Fruit fly (Drosophila melanogaster) whole organism, embryonic: ENCODE results near the gene CG7120.
A peak's percentile ranks its signal among the peaks of the same experiment; 100 is the strongest.

ENCODE experiments used
- Blimp-1 ChIP-seq: fragments of 200-800 bp; sonication (Bioruptor generic); optimal IDR thresholded peaks from 3 replicates; lab custom pipeline; 2018; ENCODE audit warnings: missing biosample characterization, missing genetic modification characterization, mild to moderate bottlenecking, moderate library complexity, missing genetic modification reagents
- CG10979 ChIP-seq: fragments of 200-800 bp; sonication (Bioruptor generic); optimal IDR thresholded peaks from 2 replicates; lab custom pipeline; 2018; ENCODE audit warnings: missing biosample characterization, mild to moderate bottlenecking, missing genetic modification characterization, moderate library complexity
- CG12391 ChIP-seq: fragments of 200-800 bp; sonication (Bioruptor generic); optimal IDR thresholded peaks from 3 replicates; lab custom pipeline; 2018; ENCODE audit warnings: missing biosample characterization, mild to moderate bottlenecking, missing genetic modification characterization, moderate library complexity
- CG13775 ChIP-seq: fragments of 200-800 bp; sonication (Bioruptor generic); optimal IDR thresholded peaks from 3 replicates; lab custom pipeline; 2017; ENCODE audit warnings: missing biosample characterization, mild to moderate bottlenecking, missing genetic modification characterization
- CG14710 ChIP-seq: fragments of 200-800 bp; sonication (Bioruptor generic); optimal IDR thresholded peaks from 3 replicates; lab custom pipeline; 2019; ENCODE audit warnings: missing biosample characterization, mild to moderate bottlenecking, missing genetic modification characterization, moderate library complexity
- CG15011 ChIP-seq: fragments of 200-800 bp; sonication (Bioruptor generic); optimal IDR thresholded peaks from 3 replicates; lab custom pipeline; 2018; ENCODE audit warnings: missing biosample characterization, mild to moderate bottlenecking, missing genetic modification characterization
- CG15601 ChIP-seq: fragments of 200-800 bp; sonication (Bioruptor generic); optimal IDR thresholded peaks from 3 replicates; lab custom pipeline; 2019; ENCODE audit warnings: missing biosample characterization, mild to moderate bottlenecking, missing genetic modification characterization, moderate library complexity
- CG17328 ChIP-seq: fragments of 200-800 bp; sonication (Bioruptor generic); IDR thresholded peaks from 2 replicates; pipeline ENCODE4 v1.3.6; 2022; ENCODE audit warnings: missing biosample characterization, missing genetic modification characterization
- CG17912 ChIP-seq: fragments of 200-800 bp; sonication (Bioruptor generic); optimal IDR thresholded peaks from 2 replicates; lab custom pipeline; 2018; ENCODE audit warnings: missing biosample characterization, mild to moderate bottlenecking, missing genetic modification characterization
- CG18262 ChIP-seq: fragments of 200-800 bp; optimal IDR thresholded peaks from 3 replicates; lab custom pipeline; 2019; ENCODE audit warnings: missing biosample characterization, mild to moderate bottlenecking, missing genetic modification characterization, moderate library complexity
- CG2129 ChIP-seq: fragments of 200-800 bp; sonication (Bioruptor generic); IDR thresholded peaks from 2 replicates; pipeline ENCODE4 v1.3.6; 2022; ENCODE audit warnings: missing biosample characterization, missing genetic modification characterization; ENCODE audit not compliant: partially characterized antibody
- CG2678 ChIP-seq: fragments of 200-800 bp; sonication (Bioruptor generic); optimal IDR thresholded peaks from 3 replicates; lab custom pipeline; 2019; ENCODE audit warnings: missing biosample characterization, mild to moderate bottlenecking, missing genetic modification characterization, moderate library complexity
- CG31441 ChIP-seq: fragments of 200-800 bp; sonication (Bioruptor generic); IDR thresholded peaks from 2 replicates; pipeline ENCODE4 v1.3.6; 2022; ENCODE audit warnings: missing biosample characterization, missing genetic modification characterization
- CG4360 ChIP-seq: fragments of 200-800 bp; sonication (Bioruptor generic); IDR thresholded peaks from 2 replicates; pipeline ENCODE4 v1.3.6; 2022; ENCODE audit warnings: missing biosample characterization, missing genetic modification characterization
- CG6254 ChIP-seq: fragments of 200-800 bp; sonication (Bioruptor generic); optimal IDR thresholded peaks from 3 replicates; lab custom pipeline; 2017; ENCODE audit warnings: mild to moderate bottlenecking, missing biosample characterization, missing genetic modification reagents, missing genetic modification characterization
- CG6683 ChIP-seq: fragments of 200-800 bp; sonication (Bioruptor generic); optimal IDR thresholded peaks from 2 replicates; lab custom pipeline; 2017; ENCODE audit warnings: missing biosample characterization, mild to moderate bottlenecking, missing genetic modification characterization, missing genetic modification reagents
- CG6689 ChIP-seq: fragments of 200-800 bp; sonication (Bioruptor generic); IDR thresholded peaks from 2 replicates; pipeline ENCODE4 v1.3.6; 2022; ENCODE audit warnings: missing biosample characterization, missing genetic modification characterization
- CG8281 ChIP-seq: fragments of 200-800 bp; sonication (Bioruptor generic); optimal IDR thresholded peaks from 2 replicates; lab custom pipeline; 2018; ENCODE audit warnings: missing biosample characterization, mild to moderate bottlenecking, missing genetic modification characterization, moderate library complexity
- CG8388 ChIP-seq: fragments of 200-800 bp; sonication (Bioruptor generic); optimal IDR thresholded peaks from 2 replicates; lab custom pipeline; 2019; ENCODE audit warnings: missing biosample characterization, mild to moderate bottlenecking, missing genetic modification characterization, moderate library complexity
- CG9609 ChIP-seq: fragments of 200-800 bp; sonication (Bioruptor generic); optimal IDR thresholded peaks from 3 replicates; lab custom pipeline; 2016; ENCODE audit warnings: missing biosample characterization, missing genetic modification characterization
- D ChIP-seq, 2 experiments: fragments of 200-800 bp in 1 of 2; fragments of >200 bp in 1 of 2; sonication (Bioruptor generic) in 1 of 2; optimal IDR thresholded peaks; 2 replicates in 1 of 2; 3 replicates in 1 of 2; lab custom pipeline; 2017; ENCODE audit warnings: mild to moderate bottlenecking in 1 of 2, missing biosample characterization in 1 of 2, missing genetic modification characterization in 1 of 2, missing genetic modification reagents in 1 of 2
- Dad ChIP-seq: fragments of 200-800 bp; sonication (Bioruptor generic); optimal IDR thresholded peaks from 3 replicates; lab custom pipeline; 2016; ENCODE audit warnings: missing biosample characterization, missing genetic modification characterization
- Dip3 ChIP-seq: fragments of 200-800 bp; sonication (Bioruptor generic); optimal IDR thresholded peaks from 3 replicates; lab custom pipeline; 2016; ENCODE audit warnings: missing biosample characterization, missing genetic modification characterization
- HHEX ChIP-seq: fragments of 200-800 bp; sonication (Bioruptor generic); optimal IDR thresholded peaks from 3 replicates; lab custom pipeline; 2017; ENCODE audit warnings: missing biosample characterization, mild to moderate bottlenecking, missing genetic modification characterization, missing genetic modification reagents
- Hsf ChIP-seq: fragments of 200-800 bp; sonication (Bioruptor generic); optimal IDR thresholded peaks from 3 replicates; lab custom pipeline; 2016; ENCODE audit warnings: missing biosample characterization, missing genetic modification characterization
- Lhr ChIP-seq: fragments of 200-800 bp; sonication (Bioruptor generic); optimal IDR thresholded peaks from 3 replicates; lab custom pipeline; 2017; ENCODE audit warnings: mild to moderate bottlenecking, missing biosample characterization, missing genetic modification reagents, missing genetic modification characterization
- Meics ChIP-seq: fragments of 200-800 bp; sonication (Bioruptor generic); optimal IDR thresholded peaks from 2 replicates; lab custom pipeline; 2017; ENCODE audit warnings: missing biosample characterization, mild to moderate bottlenecking, missing genetic modification characterization
- Scr ChIP-seq: fragments of 200-800 bp; sonication (Bioruptor generic); IDR thresholded peaks from 2 replicates; pipeline ENCODE4 v1.3.6; 2022; ENCODE audit warnings: missing biosample characterization, missing genetic modification characterization; ENCODE audit not compliant: partially characterized antibody
- Sox102F ChIP-seq: fragments of 200-800 bp; sonication (Bioruptor generic); optimal IDR thresholded peaks from 2 replicates; lab custom pipeline; 2018; ENCODE audit warnings: missing biosample characterization, mild to moderate bottlenecking, missing genetic modification characterization, moderate library complexity
- Ssrp ChIP-seq: fragments of 200-800 bp; sonication (Bioruptor generic); optimal IDR thresholded peaks from 2 replicates; lab custom pipeline; 2018; ENCODE audit warnings: missing biosample characterization, mild to moderate bottlenecking, missing genetic modification characterization, moderate library complexity
- ab ChIP-seq: fragments of 200-800 bp; sonication (Bioruptor generic); optimal IDR thresholded peaks from 2 replicates; lab custom pipeline; 2016; ENCODE audit warnings: missing biosample characterization, missing genetic modification characterization
- bab2 ChIP-seq: fragments of 200-800 bp; sonication (Bioruptor generic); optimal IDR thresholded peaks from 2 replicates; lab custom pipeline; 2016; ENCODE audit warnings: missing biosample characterization, missing genetic modification characterization
- bsh ChIP-seq, 2 experiments: fragments of 200-800 bp; sonication (Bioruptor generic); optimal IDR thresholded peaks; 2 replicates each; lab custom pipeline; 2017 to 2018; ENCODE audit warnings: mild to moderate bottlenecking in 2 of 2, missing biosample characterization in 2 of 2, missing genetic modification characterization in 2 of 2, moderate library complexity in 1 of 2
- caup ChIP-seq: fragments of 200-800 bp; sonication (Bioruptor generic); optimal IDR thresholded peaks from 3 replicates; lab custom pipeline; 2017; ENCODE audit warnings: missing biosample characterization, mild to moderate bottlenecking, missing genetic modification characterization, moderate library complexity; ENCODE audit not compliant: severe bottlenecking
- cg ChIP-seq: fragments of 200-800 bp; sonication (Bioruptor generic); optimal IDR thresholded peaks from 3 replicates; lab custom pipeline; 2019; ENCODE audit warnings: missing biosample characterization, mild to moderate bottlenecking, missing genetic modification characterization, moderate library complexity
- chm ChIP-seq: fragments of 200-800 bp; sonication (Bioruptor generic); IDR thresholded peaks from 2 replicates; pipeline ENCODE4 v1.3.6; 2022; ENCODE audit warnings: missing biosample characterization, missing genetic modification characterization
- dysf ChIP-seq: fragments of 200-800 bp; sonication (Bioruptor generic); IDR thresholded peaks from 3 replicates; pipeline ENCODE4 v1.3.6; 2022; ENCODE audit warnings: missing biosample characterization, missing genetic modification characterization
- fd96Cb ChIP-seq: fragments of 200-800 bp; sonication (Bioruptor generic); optimal IDR thresholded peaks from 2 replicates; lab custom pipeline; 2018; ENCODE audit warnings: missing biosample characterization, mild to moderate bottlenecking, missing genetic modification characterization, moderate library complexity
- gem ChIP-seq: fragments of 200-800 bp; sonication (Bioruptor generic); optimal IDR thresholded peaks from 2 replicates; lab custom pipeline; 2019; ENCODE audit warnings: missing biosample characterization, mild to moderate bottlenecking, missing genetic modification characterization, moderate library complexity
- ken ChIP-seq: fragments of 200-800 bp; sonication (Bioruptor generic); IDR thresholded peaks from 3 replicates; pipeline ENCODE4 v1.3.6; 2022; ENCODE audit warnings: missing biosample characterization, missing genetic modification characterization
- phol ChIP-seq: fragments of 200-800 bp; sonication (Bioruptor generic); optimal IDR thresholded peaks from 3 replicates; lab custom pipeline; 2018; ENCODE audit warnings: missing biosample characterization, mild to moderate bottlenecking, missing genetic modification characterization, moderate library complexity
- pros ChIP-seq: fragments of 200-800 bp; sonication (Bioruptor generic); optimal IDR thresholded peaks from 3 replicates; lab custom pipeline; 2019; ENCODE audit warnings: missing biosample characterization, mild to moderate bottlenecking, missing genetic modification characterization, moderate library complexity
- ro ChIP-seq: fragments of 200-800 bp; sonication (Bioruptor generic); IDR thresholded peaks from 2 replicates; pipeline ENCODE4 v1.3.6; 2022; ENCODE audit warnings: missing biosample characterization, missing genetic modification characterization
- scrt ChIP-seq: fragments of 200-800 bp; sonication (Bioruptor generic); optimal IDR thresholded peaks from 2 replicates; lab custom pipeline; 2018; ENCODE audit warnings: missing biosample characterization, mild to moderate bottlenecking, missing genetic modification characterization, moderate library complexity
- sens ChIP-seq: fragments of 200-800 bp; sonication (Bioruptor generic); peaks from one replicate; lab custom pipeline; 2016; ENCODE audit warnings: missing biosample characterization, missing genetic modification characterization
- stwl ChIP-seq: fragments of 200-800 bp; sonication (Bioruptor generic); optimal IDR thresholded peaks from 3 replicates; lab custom pipeline; 2018; ENCODE audit warnings: missing biosample characterization, mild to moderate bottlenecking, missing genetic modification characterization, moderate library complexity

CG7120 gene

DNA sequence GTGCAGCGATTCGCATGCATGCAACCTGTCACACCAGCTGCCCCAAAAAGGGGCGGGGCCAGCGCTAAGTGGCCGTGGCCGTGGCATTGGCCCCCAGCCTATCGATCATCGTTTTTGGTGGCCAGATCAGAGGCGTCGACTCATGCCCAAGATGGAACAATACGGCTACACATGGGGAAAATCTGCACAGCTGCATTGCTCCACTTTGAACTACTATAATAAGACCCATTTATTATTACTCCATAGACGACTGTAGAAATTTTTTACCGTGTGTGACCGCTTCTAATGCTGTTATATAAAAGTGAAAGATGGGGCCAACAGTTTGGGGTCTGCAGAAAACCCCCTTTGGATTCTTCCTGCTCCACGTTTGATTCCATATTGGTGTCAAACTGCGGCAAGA is 11.8 kb upstream of the CG7120 start (continued):
- TF ChIP-seq CG17912 (GFP tag; lab: Kevin White, UChicago) = no peak
- TF ChIP-seq ro (GFP tag; lab: Robert Waterston, UW) = no peak
- 0 out of 3 replicates have a peak, but pooled peaks have one; percentile 17 for TF ChIP-seq dysf (GFP tag; lab: Robert Waterston, UW)
- TF ChIP-seq pros (GFP tag; lab: Kevin White, UChicago) = no peak
- TF ChIP-seq, all 482 proteins: peak for 7

DNA sequence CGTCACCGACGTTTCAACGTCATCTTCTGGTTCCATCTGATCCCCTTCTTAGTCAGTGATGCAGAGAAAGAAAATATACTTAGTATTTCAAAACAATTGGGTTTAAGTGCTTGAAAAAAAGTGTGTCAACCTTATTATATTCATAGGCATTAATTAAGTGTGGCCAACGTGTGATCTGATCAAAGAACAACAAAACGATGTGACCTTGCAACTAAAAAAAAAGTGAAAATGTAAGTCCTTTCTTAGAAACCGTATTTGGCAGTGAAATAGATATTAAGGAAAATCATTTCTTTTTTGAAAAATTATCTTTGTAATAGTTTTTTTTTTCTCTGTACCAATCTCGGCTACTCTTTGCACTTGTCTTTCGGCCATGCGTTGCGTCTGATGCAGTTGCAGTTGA is 10.7 kb upstream of the CG7120 start:
- TF ChIP-seq Blimp-1 (GFP tag; lab: Kevin White, UChicago) = peak; percentile 63
- TF ChIP-seq fd96Cb (tag; lab: Kevin White, UChicago) = peak; percentile 25
- TF ChIP-seq scrt (GFP tag; lab: Kevin White, UChicago) = no peak
- peak; percentile 86 for TF ChIP-seq sens (GFP tag; lab: Kevin White, UChicago)
- no peak for TF ChIP-seq Scr (GFP tag; lab: Robert Waterston, UW)
- no peak for TF ChIP-seq Dad
- no peak for TF ChIP-seq Meics
- no peak for TF ChIP-seq Hsf
- TF ChIP-seq ken = no peak
- TF ChIP-seq CG6254 = peak; percentile 4
- peak in 1 of 2 experiments; percentile 61 for TF ChIP-seq bsh (GFP tag; optimal IDR thresholded peaks at IDR 0.05; lab: Kevin White, UChicago)
- peak; percentile 29; the same call in 1 of the 2 replicates for TF ChIP-seq CG31441 (GFP tag; lab: Robert Waterston, UW)
- peak; percentile 7 for TF ChIP-seq CG12391 (tag; lab: Kevin White, UChicago)
- no peak for TF ChIP-seq CG15011 (GFP tag; lab: Kevin White, UChicago)
- TF ChIP-seq HHEX (GFP tag; lab: Kevin White, UChicago) = no peak
- no peak for TF ChIP-seq CG13775 (GFP tag; lab: Kevin White, UChicago)
- TF ChIP-seq CG6689 (GFP tag; lab: Robert Waterston, UW) = no peak
- TF ChIP-seq CG8388 = peak; percentile 10
- TF ChIP-seq chm = no peak
- no peak for TF ChIP-seq caup (GFP tag; lab: Kevin White, UChicago)
- TF ChIP-seq stwl = peak; percentile 74
- peak; percentile 56 for TF ChIP-seq CG10979
- TF ChIP-seq Dip3 (GFP tag; lab: Kevin White, UChicago) = no peak
- TF ChIP-seq gem (tag; lab: Kevin White, UChicago) = peak; percentile 49
- TF ChIP-seq CG18262 (tag; lab: Kevin White, UChicago) = peak; percentile 28
- TF ChIP-seq CG15601 (tag; lab: Kevin White, UChicago) = peak; percentile 1
- no peak for TF ChIP-seq D (optimal IDR thresholded peaks at IDR 0.05; lab: Kevin White, UChicago)
- TF ChIP-seq D (GFP tag; optimal IDR thresholded peaks at IDR 0.05; lab: Kevin White, UChicago) = peak; percentile 24
- no peak for TF ChIP-seq CG6683
- peak; percentile 15 for TF ChIP-seq CG14710 (tag; lab: Kevin White, UChicago)
- no peak for TF ChIP-seq CG4360 (GFP tag; lab: Robert Waterston, UW)
- TF ChIP-seq CG9609 (GFP tag; lab: Kevin White, UChicago) = peak; percentile 10
- TF ChIP-seq phol (tag; lab: Kevin White, UChicago) = peak; percentile 47
- no peak for TF ChIP-seq CG2678 (tag; lab: Kevin White, UChicago)
- peak; percentile 31 for TF ChIP-seq Ssrp
- TF ChIP-seq cg (GFP tag; lab: Kevin White, UChicago) = no peak
- no peak for TF ChIP-seq bab2 (GFP tag; lab: Kevin White, UChicago)
- peak; percentile 21 for TF ChIP-seq Sox102F (GFP tag; lab: Kevin White, UChicago)
- peak; percentile 29; the same call in 1 of the 2 replicates for TF ChIP-seq CG17328 (GFP tag; lab: Robert Waterston, UW)
- no peak for TF ChIP-seq ab (GFP tag; lab: Kevin White, UChicago)
- no peak for TF ChIP-seq CG8281 (tag; lab: Kevin White, UChicago)
- TF ChIP-seq Lhr = peak; percentile 4
- TF ChIP-seq CG2129 = no peak
